Fruit fly (Drosophila melanogaster) whole organism, embryonic: ENCODE measurements around the gene CG4462.

Experiments
- Asciz ChIP-seq: fragments of 200-800 bp; sonication (Bioruptor generic); optimal IDR thresholded peaks from 2 replicates; lab custom pipeline; 2017; ENCODE audit warnings: missing biosample characterization, mild to moderate bottlenecking, missing genetic modification characterization, missing genetic modification reagents
- Atf3 ChIP-seq: fragments of 200-800 bp; sonication (Bioruptor generic); optimal IDR thresholded peaks from 3 replicates; lab custom pipeline; 2016; ENCODE audit warnings: missing biosample characterization, missing genetic modification characterization
- B-H1 ChIP-seq: fragments of 200-800 bp; sonication (Bioruptor generic); IDR thresholded peaks from 3 replicates; pipeline ENCODE4 v1.3.6; 2022; ENCODE audit warnings: missing biosample characterization, missing genetic modification characterization
- B-H2 ChIP-seq: fragments of 200-800 bp; sonication (Bioruptor generic); optimal IDR thresholded peaks from 2 replicates; lab custom pipeline; 2018; ENCODE audit warnings: missing biosample characterization, mild to moderate bottlenecking, missing genetic modification characterization
- Bdp1 ChIP-seq: fragments of 200-800 bp; sonication (Bioruptor generic); optimal IDR thresholded peaks from 3 replicates; lab custom pipeline; 2016; ENCODE audit warnings: missing biosample characterization, missing genetic modification characterization
- Bteb2 ChIP-seq: fragments of 200-800 bp; sonication (Bioruptor generic); optimal IDR thresholded peaks from 2 replicates; lab custom pipeline; 2016; ENCODE audit warnings: missing biosample characterization, missing genetic modification characterization
- CG10321 ChIP-seq: fragments of 200-800 bp; sonication (Bioruptor generic); IDR thresholded peaks from 2 replicates; pipeline ENCODE4 v1.3.6; 2022; ENCODE audit warnings: missing biosample characterization, missing genetic modification characterization
- CG11456 ChIP-seq: fragments of 200-800 bp; sonication (Bioruptor generic); IDR thresholded peaks from 3 replicates; pipeline ENCODE4 v1.3.6; 2022; ENCODE audit warnings: missing biosample characterization, missing genetic modification characterization
- CG12299 ChIP-seq: fragments of 200-800 bp; sonication (Bioruptor generic); optimal IDR thresholded peaks from 2 replicates; lab custom pipeline; 2018; ENCODE audit warnings: missing biosample characterization, mild to moderate bottlenecking, missing genetic modification characterization
- CG12769 ChIP-seq: fragments of 200-800 bp; sonication (Bioruptor generic); optimal IDR thresholded peaks from 2 replicates; lab custom pipeline; 2019; ENCODE audit warnings: missing biosample characterization, mild to moderate bottlenecking, missing genetic modification characterization, moderate library complexity
- CG15011 ChIP-seq: fragments of 200-800 bp; sonication (Bioruptor generic); optimal IDR thresholded peaks from 3 replicates; lab custom pipeline; 2018; ENCODE audit warnings: missing biosample characterization, mild to moderate bottlenecking, missing genetic modification characterization
- CG15514 ChIP-seq: fragments of 200-800 bp; sonication (Bioruptor generic); optimal IDR thresholded peaks from 3 replicates; lab custom pipeline; 2017; ENCODE audit warnings: missing biosample characterization, missing genetic modification characterization, mild to moderate bottlenecking, moderate library complexity, missing genetic modification reagents
- CG15601 ChIP-seq: fragments of 200-800 bp; sonication (Bioruptor generic); optimal IDR thresholded peaks from 3 replicates; lab custom pipeline; 2019; ENCODE audit warnings: missing biosample characterization, mild to moderate bottlenecking, missing genetic modification characterization, moderate library complexity
- CG17361 ChIP-seq: fragments of 200-800 bp; sonication (Bioruptor generic); IDR thresholded peaks from 3 replicates; pipeline ENCODE4 v1.3.6; 2022; ENCODE audit warnings: missing biosample characterization, missing genetic modification characterization
- CG18011 ChIP-seq: fragments of 200-800 bp; sonication (Bioruptor generic); optimal IDR thresholded peaks from 2 replicates; lab custom pipeline; 2017; ENCODE audit warnings: missing biosample characterization, missing genetic modification characterization, mild to moderate bottlenecking, moderate library complexity, missing genotype
- CG18619 ChIP-seq: fragments of 200-800 bp; sonication (Bioruptor generic); optimal IDR thresholded peaks from 3 replicates; lab custom pipeline; 2017; ENCODE audit warnings: missing biosample characterization, mild to moderate bottlenecking, missing genetic modification characterization
- CG2129 ChIP-seq: fragments of 200-800 bp; sonication (Bioruptor generic); IDR thresholded peaks from 2 replicates; pipeline ENCODE4 v1.3.6; 2022; ENCODE audit warnings: missing biosample characterization, missing genetic modification characterization; ENCODE audit not compliant: partially characterized antibody
- CG2712 ChIP-seq: fragments of 200-800 bp; optimal IDR thresholded peaks from 3 replicates; lab custom pipeline; 2019; ENCODE audit warnings: missing biosample characterization, mild to moderate bottlenecking, missing genetic modification characterization, moderate library complexity
- CG5953 ChIP-seq: fragments of 200-800 bp; sonication (Bioruptor generic); IDR thresholded peaks from 2 replicates; pipeline ENCODE4 v1.3.6; 2022; ENCODE audit warnings: missing biosample characterization, missing genetic modification characterization
- CG7357 ChIP-seq: fragments of 200-800 bp; sonication (Bioruptor generic); IDR thresholded peaks from 3 replicates; pipeline ENCODE4 v1.3.6; 2022; ENCODE audit warnings: missing biosample characterization, missing genetic modification characterization
- CG9215 ChIP-seq: fragments of 200-800 bp; sonication (Bioruptor generic); IDR thresholded peaks from 2 replicates; pipeline ENCODE4 v1.3.6; 2022; ENCODE audit warnings: missing biosample characterization, missing genetic modification characterization
- CG9797 ChIP-seq: fragments of 200-800 bp; sonication (Bioruptor generic); optimal IDR thresholded peaks from 3 replicates; lab custom pipeline; 2018; ENCODE audit warnings: missing biosample characterization, mild to moderate bottlenecking, missing genetic modification characterization
- D19A ChIP-seq: fragments of 200-800 bp; optimal IDR thresholded peaks from 3 replicates; lab custom pipeline; 2019; ENCODE audit warnings: missing biosample characterization, mild to moderate bottlenecking, missing genetic modification characterization, moderate library complexity
- Dek ChIP-seq: fragments of 200-800 bp; sonication (Bioruptor generic); optimal IDR thresholded peaks from 3 replicates; lab custom pipeline; 2019; ENCODE audit warnings: missing biosample characterization, mild to moderate bottlenecking, missing genetic modification characterization, moderate library complexity
- Dll ChIP-seq: fragments of 200-800 bp; sonication (Bioruptor generic); IDR thresholded peaks from 4 replicates; pipeline ENCODE4 v1.3.6; 2022; ENCODE audit warnings: missing biosample characterization, missing genetic modification characterization; ENCODE audit not compliant: partially characterized antibody
- Dref ChIP-seq: fragments of 200-800 bp; sonication (Bioruptor generic); IDR thresholded peaks from 2 replicates; pipeline ENCODE4 v1.3.6; 2022; ENCODE audit warnings: missing biosample characterization, missing genetic modification characterization
- Hmr ChIP-seq: fragments of 200-800 bp; sonication (Bioruptor generic); optimal IDR thresholded peaks from 3 replicates; lab custom pipeline; 2017; ENCODE audit warnings: mild to moderate bottlenecking, missing biosample characterization, missing genetic modification reagents, missing genetic modification characterization
- Hr39 ChIP-seq: fragments of >200 bp; optimal IDR thresholded peaks from 2 replicates; lab custom pipeline; 2017
- Mad ChIP-seq: fragments of 200-800 bp; sonication (Bioruptor generic); optimal IDR thresholded peaks from 2 replicates; lab custom pipeline; 2016; ENCODE audit warnings: missing biosample characterization, missing genetic modification characterization
- Max ChIP-seq: fragments of 200-800 bp; sonication (Bioruptor generic); optimal IDR thresholded peaks from 2 replicates; lab custom pipeline; 2016; ENCODE audit warnings: missing biosample characterization, mild to moderate bottlenecking, missing genetic modification characterization
- Six4 ChIP-seq: fragments of 200-800 bp; sonication (Bioruptor generic); optimal IDR thresholded peaks from 2 replicates; lab custom pipeline; 2016; ENCODE audit warnings: missing biosample characterization, missing genetic modification characterization
- Spps ChIP-seq: fragments of 200-800 bp; sonication (Bioruptor generic); optimal IDR thresholded peaks from 2 replicates; lab custom pipeline; 2018; ENCODE audit warnings: missing biosample characterization, mild to moderate bottlenecking, missing genetic modification characterization
- Ssrp ChIP-seq: fragments of 200-800 bp; sonication (Bioruptor generic); optimal IDR thresholded peaks from 2 replicates; lab custom pipeline; 2018; ENCODE audit warnings: missing biosample characterization, mild to moderate bottlenecking, missing genetic modification characterization, moderate library complexity
- al ChIP-seq: fragments of 200-800 bp; sonication (Bioruptor generic); IDR thresholded peaks from 2 replicates; pipeline ENCODE4 v1.3.6; 2022; ENCODE audit warnings: missing biosample characterization, missing genetic modification characterization
- ase ChIP-seq: fragments of 200-800 bp; sonication (Bioruptor generic); IDR thresholded peaks from 3 replicates; pipeline ENCODE4 v1.3.6; 2022; ENCODE audit warnings: missing biosample characterization, missing genetic modification characterization
- cato ChIP-seq: fragments of 200-800 bp; sonication (Bioruptor generic); optimal IDR thresholded peaks from 2 replicates; lab custom pipeline; 2016; ENCODE audit warnings: missing biosample characterization, missing genetic modification characterization, borderline replicate concordance
- cwo ChIP-seq: fragments of 200-800 bp; sonication (Bioruptor generic); optimal IDR thresholded peaks from 3 replicates; lab custom pipeline; 2017; ENCODE audit warnings: missing biosample characterization, missing genetic modification characterization, mild to moderate bottlenecking, moderate library complexity, missing genetic modification reagents
- fd96Cb ChIP-seq: fragments of 200-800 bp; sonication (Bioruptor generic); optimal IDR thresholded peaks from 2 replicates; lab custom pipeline; 2018; ENCODE audit warnings: missing biosample characterization, mild to moderate bottlenecking, missing genetic modification characterization, moderate library complexity
- gcm2 ChIP-seq: fragments of 200-800 bp; sonication (Bioruptor generic); optimal IDR thresholded peaks from 2 replicates; lab custom pipeline; 2016; ENCODE audit warnings: missing biosample characterization, missing genetic modification characterization
- gem ChIP-seq: fragments of 200-800 bp; sonication (Bioruptor generic); optimal IDR thresholded peaks from 2 replicates; lab custom pipeline; 2019; ENCODE audit warnings: missing biosample characterization, mild to moderate bottlenecking, missing genetic modification characterization, moderate library complexity
- kah ChIP-seq: fragments of 200-800 bp; sonication (Bioruptor generic); optimal IDR thresholded peaks from 2 replicates; lab custom pipeline; 2018; ENCODE audit warnings: missing biosample characterization, mild to moderate bottlenecking, missing genetic modification characterization
- lbe ChIP-seq: fragments of 200-800 bp; sonication (Bioruptor generic); optimal IDR thresholded peaks from 2 replicates; lab custom pipeline; 2016; ENCODE audit warnings: missing biosample characterization, mild to moderate bottlenecking, missing genetic modification characterization
- nau ChIP-seq: fragments of 200-800 bp; sonication (Bioruptor generic); optimal IDR thresholded peaks from 3 replicates; lab custom pipeline; 2017; ENCODE audit warnings: missing biosample characterization, mild to moderate bottlenecking, missing genetic modification characterization, missing genetic modification reagents
- oc ChIP-seq: fragments of 200-800 bp; sonication (Bioruptor generic); optimal IDR thresholded peaks from 2 replicates; lab custom pipeline; 2018; ENCODE audit warnings: missing biosample characterization, mild to moderate bottlenecking, missing genetic modification characterization, moderate library complexity
- run ChIP-seq: fragments of 200-800 bp; sonication (Bioruptor generic); optimal IDR thresholded peaks from 3 replicates; lab custom pipeline; 2018; ENCODE audit warnings: missing biosample characterization, mild to moderate bottlenecking, missing genetic modification characterization
- slbo ChIP-seq: fragments of 200-800 bp; sonication (Bioruptor generic); IDR thresholded peaks from 2 replicates; pipeline ENCODE4 v1.3.6; 2022; ENCODE audit warnings: missing biosample characterization, missing genetic modification characterization
- stwl ChIP-seq: fragments of 200-800 bp; sonication (Bioruptor generic); optimal IDR thresholded peaks from 3 replicates; lab custom pipeline; 2018; ENCODE audit warnings: missing biosample characterization, mild to moderate bottlenecking, missing genetic modification characterization, moderate library complexity
- trem ChIP-seq: fragments of 200-800 bp; optimal IDR thresholded peaks from 3 replicates; lab custom pipeline; 2019; ENCODE audit warnings: missing biosample characterization, mild to moderate bottlenecking, missing genetic modification characterization, moderate library complexity
- usp ChIP-seq: fragments of >200 bp; optimal IDR thresholded peaks from 2 replicates; lab custom pipeline; 2017; ENCODE audit warnings: missing biosample characterization, missing genetic modification characterization
- vnd ChIP-seq: fragments of 200-800 bp; sonication (Bioruptor generic); IDR thresholded peaks from 3 replicates; pipeline ENCODE4 v1.3.6; 2022; ENCODE audit warnings: missing biosample characterization, missing genetic modification characterization; ENCODE audit not compliant: partially characterized antibody
- zfh1 ChIP-seq: fragments of 200-800 bp; sonication (Bioruptor generic); IDR thresholded peaks from 3 replicates; pipeline ENCODE4 v1.3.6; 2022; ENCODE audit warnings: missing biosample characterization, missing genetic modification characterization

CG4462 gene

DNA sequence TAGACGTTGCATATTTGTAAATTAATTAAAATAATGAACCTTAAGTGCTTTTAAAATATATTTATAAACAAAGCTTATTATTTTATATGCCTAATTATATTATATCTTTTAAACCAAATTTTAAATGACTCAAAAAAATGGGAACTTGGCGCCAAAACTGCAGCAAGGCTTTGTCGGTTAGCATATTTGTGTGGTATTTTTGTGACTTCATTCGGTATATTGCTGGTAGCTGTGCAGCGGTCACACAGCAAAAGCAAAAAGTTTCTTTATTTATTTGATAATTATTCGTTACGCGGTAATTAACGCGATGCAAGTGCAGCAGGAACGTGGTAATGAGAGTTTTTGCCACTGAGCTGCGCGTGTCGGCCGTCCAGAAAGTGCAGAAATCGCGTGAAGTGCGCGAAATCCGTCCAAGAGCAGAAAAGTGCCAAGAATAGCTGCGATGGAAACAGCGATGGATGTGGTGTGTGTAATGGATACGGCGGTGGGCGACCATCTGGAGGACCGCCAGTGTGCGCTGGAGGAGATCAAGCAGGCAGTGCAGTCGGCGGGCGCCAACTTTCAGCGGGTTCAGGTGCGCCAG, 45.6 kb downstream of the CG4462 start, which contains the start of gene Ask1 (continued):
- TF ChIP-seq Dll (GFP tag; lab: Robert Waterston, UW) (no peak), Bdp1 (no peak), kah (GFP tag; lab: Kevin White, UChicago) (peak; percentile 73), Six4 (GFP tag; lab: Kevin White, UChicago) (no peak), gem (no peak), CG15514 (GFP tag; lab: Kevin White, UChicago) (peak; percentile 44), Atf3 (GFP tag; lab: Kevin White, UChicago) (no peak), Dek (tag; lab: Kevin White, UChicago) (no peak), CG18011 (no peak), Ssrp (tag; lab: Kevin White, UChicago) (no peak), CG15011 (GFP tag; lab: Kevin White, UChicago) (no peak), ase (GFP tag; lab: Robert Waterston, UW) (no peak), stwl (tag; lab: Kevin White, UChicago) (peak; percentile 11), fd96Cb (no peak), oc (tag; lab: Kevin White, UChicago) (no peak), Max (no peak), cato (GFP tag; lab: Kevin White, UChicago) (no peak), trem (tag; lab: Kevin White, UChicago) (peak; percentile 22), CG10321 (GFP tag; lab: Robert Waterston, UW) (no peak), Bteb2 (GFP tag; lab: Kevin White, UChicago) (no peak), CG11456 (no peak), D19A (tag; lab: Kevin White, UChicago) (no peak), Hr39 (no peak), CG2712 (tag; lab: Kevin White, UChicago) (peak; percentile 7), Hmr (GFP tag; lab: Kevin White, UChicago) (no peak), CG7357 (GFP tag; lab: Robert Waterston, UW) (no peak), CG17361 (GFP tag; lab: Robert Waterston, UW) (no peak), CG12769 (tag; lab: Kevin White, UChicago) (no peak), al (no peak), Mad (GFP tag; lab: Kevin White, UChicago) (no peak), CG2129 (GFP tag; lab: Robert Waterston, UW) (no peak), CG18619 (GFP tag; lab: Kevin White, UChicago) (no peak), Dref (GFP tag; lab: Robert Waterston, UW) (no peak), gcm2 (GFP tag; lab: Kevin White, UChicago) (no peak), CG9797 (GFP tag; lab: Kevin White, UChicago) (peak; percentile 81), slbo (GFP tag; lab: Robert Waterston, UW) (no peak), CG9215 (no peak), B-H1 (no peak), CG15601 (tag; lab: Kevin White, UChicago) (no peak), run (no peak), cwo (GFP tag; lab: Kevin White, UChicago) (no peak), B-H2 (no peak), usp (no peak), nau (no peak), Asciz (GFP tag; lab: Kevin White, UChicago) (no peak), vnd (GFP tag; lab: Robert Waterston, UW) (no peak), CG12299 (tag; lab: Kevin White, UChicago) (no peak), lbe (GFP tag; lab: Kevin White, UChicago) (peak; percentile 53), CG5953 (GFP tag; lab: Robert Waterston, UW) (no peak), Spps (tag; lab: Kevin White, UChicago) (no peak), zfh1 (GFP tag; lab: Robert Waterston, UW) (no peak)
